Worm (Caenorhabditis elegans): Measurements from ENCODE around the gene R160.6.

The R160.6 gene

DNA sequence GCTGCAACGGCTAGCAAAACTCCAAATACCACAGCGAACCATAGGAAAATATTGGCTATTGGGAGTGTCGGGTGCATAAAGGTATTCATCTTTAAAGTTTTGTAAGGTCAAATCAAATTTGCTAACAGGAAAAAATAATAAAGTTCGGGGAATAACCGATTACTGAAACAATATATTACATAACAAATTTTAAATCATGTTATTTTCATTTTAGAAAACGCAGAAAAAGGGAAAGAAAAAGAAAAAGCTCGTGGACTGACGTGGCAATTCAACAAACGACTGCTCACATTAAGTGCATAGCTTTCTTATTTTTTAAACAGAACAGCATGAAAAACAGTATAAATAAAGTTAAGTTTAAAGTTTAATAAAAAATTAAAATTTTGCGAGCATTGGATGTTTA is at the start of gene R160.6:
R160.6 (minus strand) TSS at position 101 of the 400 bp plus-strand sequence.
- no peak for TF ChIP-seq F49E8.2 (tag; optimal IDR thresholded peaks at IDR 0.05; ENCODE audit: insufficient read depth)
- no peak for TF ChIP-seq C17E4.6 (GFP tag; IDR thresholded peaks at IDR 0.05)
- no peak for TF ChIP-seq ets-4 (GFP tag; optimal IDR thresholded peaks at IDR 0.05)
- TF ChIP-seq cebp-1 (GFP tag; IDR thresholded peaks at IDR 0.05): no peak
- no peak for TF ChIP-seq cebp-1 (tag; optimal IDR thresholded peaks at IDR 0.05)
- no peak for TF ChIP-seq C06A6.2 (GFP tag; conservative IDR thresholded peaks at IDR 0.05)
- TF ChIP-seq mel-28 (tag; optimal IDR thresholded peaks at IDR 0.05; ENCODE audit: borderline replicate concordance): no peak
- no peak for TF ChIP-seq lin-35 (GFP tag; optimal IDR thresholded peaks at IDR 0.05)
- TF ChIP-seq Y53F4B.3 (GFP tag; IDR thresholded peaks at IDR 0.05): no peak
- TF ChIP-seq Y56A3A.18 (GFP tag; IDR thresholded peaks at IDR 0.05): no peak
- TF ChIP-seq lin-40 (tag; optimal IDR thresholded peaks at IDR 0.05): no peak
- TF ChIP-seq pha-4 (tag; optimal IDR thresholded peaks at IDR 0.05): no peak
- TF ChIP-seq egrh-3 (GFP tag; IDR thresholded peaks at IDR 0.05): no peak
- TF ChIP-seq ccch-3 (GFP tag; optimal IDR thresholded peaks at IDR 0.05): no peak
- no peak for TF ChIP-seq F22D6.2 (tag; optimal IDR thresholded peaks at IDR 0.05)
- TF ChIP-seq ztf-26 (tag; optimal IDR thresholded peaks at IDR 0.05): no peak
- no peak for TF ChIP-seq ama-1 (optimal IDR thresholded peaks at IDR 0.05)
- no peak for TF ChIP-seq ama-1 (GFP tag; optimal IDR thresholded peaks at IDR 0.05)
- TF ChIP-seq bed-2 (GFP tag; IDR thresholded peaks at IDR 0.05): no peak
- no peak for TF ChIP-seq lsl-1 (GFP tag; optimal IDR thresholded peaks at IDR 0.05)
- no peak for TF ChIP-seq aptf-3 (GFP tag; IDR thresholded peaks at IDR 0.05)

DNA sequence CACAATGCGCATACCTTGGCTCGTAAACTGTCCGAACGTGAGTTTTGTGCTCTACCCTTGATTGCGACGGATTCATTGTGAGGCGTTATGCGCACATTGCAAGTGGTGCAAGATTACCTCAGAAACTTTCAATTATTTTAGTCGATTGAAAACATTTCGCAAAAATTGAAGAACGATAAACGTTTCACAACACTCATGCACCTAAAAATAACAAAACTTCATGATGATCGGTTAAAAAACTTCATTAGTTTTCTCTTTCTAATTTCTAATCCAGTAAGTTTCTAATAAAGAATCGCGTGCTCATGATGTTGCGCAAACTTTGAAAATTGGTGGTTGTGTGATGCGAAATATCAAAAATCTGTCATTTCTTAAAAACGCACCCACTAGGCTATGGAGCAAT is 45.7 kb upstream of the R160.6 start, which contains the start of gene dop-1:
dop-1 (minus strand) TSS at position 101 of the 400 bp plus-strand sequence.
- TF ChIP-seq ceh-40 (GFP tag; IDR thresholded peaks at IDR 0.05): no peak
- no peak for TF ChIP-seq Y79H2A.3 (GFP tag; conservative IDR thresholded peaks at IDR 0.05)
- TF ChIP-seq C17E4.6 (GFP tag; IDR thresholded peaks at IDR 0.05): no peak
- TF ChIP-seq hsf-1 (GFP tag; IDR thresholded peaks at IDR 0.05): no peak
- TF ChIP-seq madf-8 (GFP tag; conservative IDR thresholded peaks at IDR 0.05): no peak
- no peak for TF ChIP-seq atf-7 (tag; optimal IDR thresholded peaks at IDR 0.05)
- TF ChIP-seq F33H1.4 (GFP tag; IDR thresholded peaks at IDR 0.05): no peak
- TF ChIP-seq dpff-1 (tag; optimal IDR thresholded peaks at IDR 0.05): no peak
- no peak for TF ChIP-seq nhr-27 (tag; optimal IDR thresholded peaks at IDR 0.05)
- no peak for TF ChIP-seq F49E8.2 (tag; optimal IDR thresholded peaks at IDR 0.05; ENCODE audit: insufficient read depth)

DNA sequence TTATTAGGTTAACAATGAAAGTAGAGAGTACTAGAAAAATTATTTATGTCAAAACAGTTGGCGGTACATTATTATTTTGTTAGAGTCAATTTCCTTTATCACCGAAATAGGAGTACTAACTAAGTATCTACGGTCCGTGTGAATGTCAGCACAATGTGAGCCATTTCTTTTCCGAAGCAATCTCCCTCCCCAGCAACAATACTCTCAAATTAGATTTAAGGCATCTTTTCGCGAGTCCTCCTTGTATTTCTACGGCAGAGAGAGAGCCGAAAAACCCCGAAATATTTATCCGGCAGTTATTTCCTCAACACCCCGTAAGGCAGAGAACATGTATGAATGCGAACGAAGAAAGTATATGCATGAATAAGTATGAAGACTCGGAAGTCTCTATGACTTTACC is 42.3 kb upstream of the R160.6 start:
- no peak for TF ChIP-seq B0261.1 (tag; optimal IDR thresholded peaks at IDR 0.05)
- TF ChIP-seq F37B4.10 (GFP tag; IDR thresholded peaks at IDR 0.05): no peak
- TF ChIP-seq let-607 (tag; optimal IDR thresholded peaks at IDR 0.05): no peak
- no peak for TF ChIP-seq ceh-100 (GFP tag; IDR thresholded peaks at IDR 0.05)
- TF ChIP-seq gei-17 (GFP tag; optimal IDR thresholded peaks at IDR 0.05): no peak
- TF ChIP-seq sea-2 (GFP tag; IDR thresholded peaks at IDR 0.05): no peak
- no peak for TF ChIP-seq nhr-179 (tag; optimal IDR thresholded peaks at IDR 0.05)
- no peak for TF ChIP-seq nfyb-1 (GFP tag; IDR thresholded peaks at IDR 0.05)
- no peak for TF ChIP-seq B0019.2 (GFP tag; conservative IDR thresholded peaks at IDR 0.05)
- no peak for TF ChIP-seq xnd-1 (tag; optimal IDR thresholded peaks at IDR 0.05)
- no peak for TF ChIP-seq ceh-40 (GFP tag; IDR thresholded peaks at IDR 0.05)

All from whole organism, young adult.